Worm (Caenorhabditis elegans): ENCODE data around the gene glf-1.

- TF ChIP-seq ceh-9 (tag; optimal IDR thresholded peaks at IDR 0.05) (no peak), mdl-1 (tag; optimal IDR thresholded peaks at IDR 0.05) (no peak), nhr-237 (tag; optimal IDR thresholded peaks at IDR 0.05) (no peak), ZK546.5 (tag; optimal IDR thresholded peaks at IDR 0.05) (no peak), snpc-4 (tag; optimal IDR thresholded peaks at IDR 0.05) (no peak), unc-39 (tag; optimal IDR thresholded peaks at IDR 0.05) (no peak), elt-1 (tag; optimal IDR thresholded peaks at IDR 0.05) (no peak), pha-4 (tag; optimal IDR thresholded peaks at IDR 0.05) (no peak), daf-12 (tag; optimal IDR thresholded peaks at IDR 0.05) (no peak)
Measured at ce11 chrIV:5846269-5846668, 39.4 kb upstream of the glf-1 start, which contains the start of gene sams-4.
